Worm (Caenorhabditis elegans) whole organism, late embryonic: Measurements from ENCODE around the gene AC3.12.

Experiments
- C38D4.7 ChIP-seq: fragments of 200-800 bp; sonication (Bioruptor generic); optimal IDR thresholded peaks from 2 replicates; lab custom pipeline; 2018; ENCODE audit warnings: mild to moderate bottlenecking, missing genetic modification characterization, moderate library complexity, missing compliant biosample characterization
- K09A11.1 ChIP-seq: sonication (generic microtip); optimal IDR thresholded peaks from 2 replicates; lab custom pipeline; 2017; ENCODE audit warnings: antibody characterized with exemption, mild to moderate bottlenecking, missing genetic modification characterization, missing compliant biosample characterization; ENCODE audit not compliant: insufficient read depth
- ahr-1 ChIP-seq: sonication (generic microtip); optimal IDR thresholded peaks from 2 replicates; lab custom pipeline; 2016; ENCODE audit warnings: missing genetic modification characterization, missing compliant biosample characterization
- ceh-14 ChIP-seq: sonication (generic microtip); optimal IDR thresholded peaks from 2 replicates; lab custom pipeline; 2016; ENCODE audit warnings: missing genotype, missing genetic modification characterization, missing compliant biosample characterization
- ceh-18 ChIP-seq: sonication (generic microtip); optimal IDR thresholded peaks from 2 replicates; lab custom pipeline; 2016; ENCODE audit warnings: missing genetic modification characterization, missing compliant biosample characterization
- ceh-19 ChIP-seq: fragments of 200-800 bp; sonication (Bioruptor generic); optimal IDR thresholded peaks from 2 replicates; lab custom pipeline; 2018; ENCODE audit warnings: mild to moderate bottlenecking, missing genetic modification characterization, missing compliant biosample characterization
- ceh-31 ChIP-seq: sonication (generic microtip); optimal IDR thresholded peaks from 2 replicates; lab custom pipeline; 2016; ENCODE audit warnings: missing genetic modification characterization, missing compliant biosample characterization
- ceh-48 ChIP-seq: sonication (generic microtip); optimal IDR thresholded peaks from 2 replicates; lab custom pipeline; 2016; ENCODE audit warnings: missing genetic modification characterization, inconsistent platforms, missing compliant biosample characterization
- elt-2 ChIP-seq: sonication (generic microtip); optimal IDR thresholded peaks from 2 replicates; lab custom pipeline; 2016; ENCODE audit warnings: missing genetic modification reagents, missing genetic modification characterization, missing compliant biosample characterization
- fkh-10 ChIP-seq: fragments of 150-350 bp; optimal IDR thresholded peaks from 2 replicates; lab custom pipeline; 2014; ENCODE audit warnings: missing biosample characterization, missing genetic modification reagents, missing genetic modification characterization
- hlh-13 ChIP-seq: fragments of 200-800 bp; sonication (Bioruptor generic); optimal IDR thresholded peaks from 2 replicates; lab custom pipeline; 2018; ENCODE audit warnings: mild to moderate bottlenecking, missing genetic modification characterization, missing compliant biosample characterization
- hlh-30 ChIP-seq: sonication (generic microtip); optimal IDR thresholded peaks from 2 replicates; lab custom pipeline; 2017; ENCODE audit warnings: antibody characterized with exemption, missing genetic modification characterization, missing compliant biosample characterization; ENCODE audit not compliant: insufficient read depth
- lim-6 ChIP-seq: sonication (generic microtip); optimal IDR thresholded peaks from 2 replicates; lab custom pipeline; 2016; ENCODE audit warnings: missing genetic modification characterization, missing compliant biosample characterization
- lin-11 ChIP-seq: fragments of 200-800 bp; sonication (Bioruptor generic); optimal IDR thresholded peaks from 2 replicates; lab custom pipeline; 2018; ENCODE audit warnings: mild to moderate bottlenecking, missing genetic modification characterization, missing compliant biosample characterization
- madf-2 ChIP-seq: sonication (generic microtip); optimal IDR thresholded peaks from 2 replicates; lab custom pipeline; 2017; ENCODE audit warnings: missing genetic modification characterization, missing compliant biosample characterization
- nhr-11 ChIP-seq: fragments of 150-350 bp; optimal IDR thresholded peaks from 2 replicates; lab custom pipeline; 2014; ENCODE audit warnings: missing biosample characterization, missing genetic modification characterization
- nhr-232 ChIP-seq: sonication (generic microtip); optimal IDR thresholded peaks from 2 replicates; lab custom pipeline; 2016; ENCODE audit warnings: missing genetic modification characterization, missing compliant biosample characterization
- pax-1 ChIP-seq: fragments of 150-350 bp; optimal IDR thresholded peaks from 2 replicates; lab custom pipeline; 2014; ENCODE audit warnings: missing biosample characterization, missing genetic modification characterization
- pqm-1 ChIP-seq: sonication (generic microtip); optimal IDR thresholded peaks from 2 replicates; lab custom pipeline; 2016; ENCODE audit warnings: missing genetic modification characterization, missing compliant biosample characterization
- ref-2 ChIP-seq: sonication (generic microtip); optimal IDR thresholded peaks from 2 replicates; lab custom pipeline; 2016; ENCODE audit warnings: missing genetic modification characterization, missing compliant biosample characterization
- rnt-1 ChIP-seq: sonication (generic microtip); optimal IDR thresholded peaks from 2 replicates; lab custom pipeline; 2016; ENCODE audit warnings: missing genetic modification characterization, missing compliant biosample characterization
- sox-4 ChIP-seq: sonication (generic microtip); optimal IDR thresholded peaks from 2 replicates; lab custom pipeline; 2017; ENCODE audit warnings: mild to moderate bottlenecking, missing genetic modification characterization, inconsistent platforms, missing compliant biosample characterization
- syd-9 ChIP-seq: sonication (generic microtip); optimal IDR thresholded peaks from 2 replicates; lab custom pipeline; 2016; ENCODE audit warnings: mild to moderate bottlenecking, missing genetic modification characterization, moderate library complexity, missing compliant biosample characterization
- tbx-7 ChIP-seq: sonication (generic microtip); optimal IDR thresholded peaks from 2 replicates; lab custom pipeline; 2016; ENCODE audit warnings: missing genotype, missing genetic modification characterization, missing compliant biosample characterization
- unc-55 ChIP-seq: sonication (generic microtip); optimal IDR thresholded peaks from 2 replicates; lab custom pipeline; 2017; ENCODE audit warnings: missing biosample characterization, missing genetic modification reagents, missing genetic modification characterization
- unc-86 ChIP-seq: sonication (generic microtip); optimal IDR thresholded peaks from 2 replicates; lab custom pipeline; 2016; ENCODE audit warnings: missing genetic modification characterization, missing compliant biosample characterization
- zip-5 ChIP-seq: sonication (generic microtip); optimal IDR thresholded peaks from 2 replicates; lab custom pipeline; 2016; ENCODE audit warnings: missing genetic modification characterization, missing compliant biosample characterization

AC3.12 gene

DNA sequence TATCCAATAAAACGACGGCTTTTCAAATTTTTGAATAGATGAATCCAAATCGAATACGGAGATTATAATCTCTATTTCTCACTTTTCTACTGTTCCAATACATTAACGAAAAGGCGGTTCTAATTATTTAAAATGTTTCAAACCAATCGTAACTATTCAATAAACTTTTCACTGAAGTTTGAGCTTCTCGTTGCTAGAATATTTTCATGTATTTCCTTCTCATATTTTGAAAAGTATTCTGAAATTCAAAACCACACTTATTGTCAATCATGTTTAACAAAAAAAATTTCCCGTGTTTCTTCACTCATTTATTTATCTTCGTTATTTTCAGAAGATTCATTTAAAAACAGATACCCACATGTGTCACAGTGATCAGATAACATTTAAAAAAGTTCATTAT lies 23.6 kb upstream of the AC3.12 start, which contains the start of gene F15H10.8:
Gene F15H10.8 (minus strand): TSS at position 101 of the 400 bp plus-strand sequence.
- TF ChIP-seq nhr-11 (tag; lab: Kevin White, UChicago) (no peak), pqm-1 (tag; lab: Kevin White, UChicago) (no peak), zip-5 (no peak), sox-4 (no peak)

DNA sequence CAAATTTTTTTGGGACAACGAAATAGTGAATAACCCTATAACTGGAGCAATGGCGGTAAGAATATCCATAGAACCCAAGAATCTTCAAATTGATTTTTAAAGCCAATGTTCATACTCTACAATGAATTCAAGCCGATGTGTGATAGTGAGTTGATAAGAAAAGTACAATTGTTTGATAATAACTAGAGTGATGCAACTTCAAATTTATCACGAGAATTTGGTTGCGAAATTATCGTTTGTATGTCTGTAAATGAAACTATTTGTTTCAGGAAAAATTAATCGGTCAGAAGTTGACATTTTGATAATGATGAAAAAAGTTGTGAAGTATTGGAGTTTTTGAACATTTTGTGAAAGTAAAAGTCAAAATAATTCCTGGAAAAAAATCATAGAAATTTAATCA lies 20.1 kb upstream of the AC3.12 start:
- TF ChIP-seq pax-1 (tag; lab: Kevin White, UChicago) = no peak
- TF ChIP-seq hlh-30 (tag; lab: Kevin White, UChicago) = no peak
- TF ChIP-seq madf-2 (tag; lab: Kevin White, UChicago) = no peak
- peak; percentile 77 for TF ChIP-seq elt-2 (tag; lab: Kevin White, UChicago)

DNA sequence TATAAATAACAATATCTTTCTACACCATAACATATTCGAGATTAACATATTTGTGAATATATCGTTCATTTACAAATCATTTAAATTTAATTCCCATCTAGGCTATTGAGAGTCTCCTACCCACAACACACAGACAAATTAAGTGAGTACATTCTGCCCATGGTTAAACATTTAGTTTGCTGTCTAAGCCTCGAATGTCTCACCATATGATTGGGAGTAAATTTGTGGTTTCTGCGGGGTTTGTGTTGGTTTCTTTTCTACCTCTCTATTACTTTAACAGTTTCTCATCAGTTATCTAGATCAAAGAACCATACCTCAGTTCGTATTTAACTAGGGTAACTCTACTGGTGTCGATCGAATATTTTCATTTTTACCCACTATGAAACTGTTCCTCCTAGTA lies 19.2 kb upstream of the AC3.12 start, which contains the start of gene ugt-2:
Gene ugt-2 (plus strand): TSS at position 371 of the 400 bp plus-strand sequence.
- TF ChIP-seq lim-6 (tag; lab: Kevin White, UChicago) (no peak), nhr-11 (tag; lab: Kevin White, UChicago) (no peak), ref-2 (tag; lab: Kevin White, UChicago) (no peak), K09A11.1 (tag; lab: Kevin White, UChicago) (no peak), syd-9 (tag; lab: Kevin White, UChicago) (no peak), sox-4 (no peak), ceh-48 (tag; lab: Kevin White, UChicago) (no peak), pax-1 (tag; lab: Kevin White, UChicago) (no peak), lin-11 (no peak)

ce11 chrV:10395173-10395766 lies 16.1 kb upstream of the AC3.12 start, which contains the start of the genes col-151 and ugt-1:
Gene col-151 (minus strand): TSS chrV:10395223.
Gene ugt-1 (plus strand): TSS chrV:10395663.
- TF ChIP-seq fkh-10 = no peak
- no peak for TF ChIP-seq ceh-31 (tag; lab: Kevin White, UChicago)
- TF ChIP-seq ahr-1 = no peak
- TF ChIP-seq hlh-30 (tag; lab: Kevin White, UChicago) = no peak
- TF ChIP-seq sox-4 = no peak
- no peak for TF ChIP-seq rnt-1 (tag; lab: Kevin White, UChicago)
- no peak for TF ChIP-seq hlh-13 (GFP tag; lab: Kevin White, UChicago)
- no peak for TF ChIP-seq ceh-18 (tag; lab: Kevin White, UChicago)
- TF ChIP-seq ceh-14 = no peak
- TF ChIP-seq nhr-232 (tag; lab: Kevin White, UChicago) = no peak
- no peak for TF ChIP-seq unc-55 (GFP tag; lab: Kevin White, UChicago)
- no peak for TF ChIP-seq ceh-19 (GFP tag; lab: Kevin White, UChicago)
- no peak for TF ChIP-seq ref-2 (tag; lab: Kevin White, UChicago)
- TF ChIP-seq unc-86 = no peak
- TF ChIP-seq, all 69 proteins: peak for 0

- no peak for TF ChIP-seq zip-5
Observed at ce11 chrV:10393708-10394107, 14.5 kb upstream of the AC3.12 start.

DNA sequence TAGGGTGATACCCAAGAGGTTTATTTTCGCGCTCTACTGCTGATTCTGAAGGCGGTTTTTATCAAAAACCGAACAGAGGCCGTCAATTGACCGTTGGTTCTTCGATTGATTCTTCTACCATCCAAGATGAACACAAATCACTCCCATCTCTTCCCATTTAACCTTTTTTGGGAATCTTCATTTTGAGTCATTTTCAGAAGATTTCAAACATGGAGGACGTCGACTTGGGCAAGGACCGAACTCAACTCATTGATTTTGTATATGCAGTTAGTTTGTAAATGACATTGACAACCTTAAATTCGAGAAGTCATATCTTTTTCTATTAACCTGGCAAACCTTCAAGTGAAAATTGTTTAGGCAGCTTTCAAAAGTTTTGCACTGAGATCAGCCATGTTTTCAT lies 9.1 kb upstream of the AC3.12 start, which contains the start of gene AC3.5:
Gene AC3.5 (plus strand): TSS at position 210 of the 400 bp plus-strand sequence.
- no peak for TF ChIP-seq tbx-7
- no peak for TF ChIP-seq C38D4.7 (GFP tag; lab: Kevin White, UChicago)
- TF ChIP-seq, all 69 proteins: peak for 0

DNA sequence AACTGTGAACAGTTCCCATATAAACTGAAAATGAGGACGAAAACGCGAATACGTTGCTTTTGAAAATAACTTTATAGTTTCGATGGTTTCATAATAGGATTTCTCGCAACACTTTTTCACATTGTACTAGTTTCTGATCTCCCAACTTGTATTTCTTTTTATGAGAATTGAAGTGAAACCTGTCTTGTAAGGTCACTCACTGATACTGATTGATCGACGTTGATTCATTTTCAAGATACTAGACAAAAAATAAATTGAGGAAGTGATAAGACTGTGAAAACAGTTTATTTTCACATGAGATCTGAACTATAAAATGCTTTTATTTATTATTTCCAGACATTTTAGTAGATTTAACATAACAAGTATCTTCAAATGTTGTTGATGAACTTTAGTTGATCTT lies 8.2 kb upstream of the AC3.12 start:
- no peak for TF ChIP-seq ceh-19 (GFP tag; lab: Kevin White, UChicago)
- TF ChIP-seq elt-2 (tag; lab: Kevin White, UChicago) = no peak
